Fruit fly (Drosophila melanogaster) whole organism, adult: ENCODE data around the gene Hsp22.

ENCODE experiments used
- CG11617 ChIP-seq: fragments of 200-800 bp; sonication (Bioruptor generic); optimal IDR thresholded peaks from 2 replicates; lab custom pipeline; 2017; ENCODE audit warnings: mild to moderate bottlenecking, missing biosample characterization, missing genetic modification reagents, missing genetic modification characterization
- Crg-1 ChIP-seq: fragments of 200-800 bp; sonication (Bioruptor generic); optimal IDR thresholded peaks from 2 replicates; lab custom pipeline; 2016; ENCODE audit warnings: missing biosample characterization, missing genetic modification characterization
- cnc ChIP-seq, 2 experiments: fragments of >200 bp; optimal IDR thresholded peaks; 2 replicates each; lab custom pipeline; 2017

DNA sequence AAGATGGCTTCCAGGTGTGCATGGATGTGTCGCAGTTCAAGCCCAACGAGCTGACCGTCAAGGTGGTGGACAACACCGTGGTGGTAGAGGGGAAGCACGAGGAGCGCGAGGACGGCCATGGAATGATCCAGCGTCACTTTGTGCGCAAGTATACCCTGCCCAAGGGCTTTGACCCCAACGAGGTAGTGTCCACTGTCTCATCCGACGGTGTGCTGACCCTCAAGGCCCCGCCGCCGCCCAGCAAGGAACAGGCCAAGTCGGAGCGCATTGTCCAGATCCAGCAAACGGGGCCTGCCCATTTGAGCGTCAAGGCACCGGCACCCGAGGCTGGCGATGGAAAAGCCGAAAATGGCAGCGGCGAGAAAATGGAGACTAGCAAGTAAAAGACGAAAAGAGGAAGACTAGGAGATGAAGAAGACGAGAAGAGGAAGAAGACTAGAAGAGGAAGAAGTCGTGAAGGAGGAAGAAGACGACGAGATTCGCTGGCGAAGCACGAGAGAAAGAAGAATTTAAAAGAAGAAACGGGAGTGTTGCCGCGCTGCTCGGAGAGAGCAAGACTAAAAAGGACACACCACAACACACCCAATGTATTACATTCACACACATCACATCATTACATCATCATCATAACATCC lies 11.8 kb downstream of the Hsp22 start:
- TF ChIP-seq cnc (optimal IDR thresholded peaks at IDR 0.05; lab: Kevin White, UChicago) (no peak), CG11617 (GFP tag; lab: Kevin White, UChicago) (no peak), Crg-1 (GFP tag; lab: Kevin White, UChicago) (no peak)
